Worm (Caenorhabditis elegans): ENCODE results near the gene adal-1.

adal-1 gene

ce11 chrII:6891176-6891575 is 2.3 kb downstream of the adal-1 start:
- TF ChIP-seq pes-1 (GFP tag; IDR thresholded peaks at IDR 0.05) (no peak), flt-1 (GFP tag; IDR thresholded peaks at IDR 0.05) (no peak), scrt-1 (GFP tag; IDR thresholded peaks at IDR 0.05) (no peak), ceh-13 (GFP tag; optimal IDR thresholded peaks at IDR 0.05) (no peak), hmg-4 (GFP tag; optimal IDR thresholded peaks at IDR 0.05) (no peak), ets-7 (tag; optimal IDR thresholded peaks at IDR 0.05) (no peak), tbx-11 (GFP tag; IDR thresholded peaks at IDR 0.05) (no peak), aly-1 (tag; optimal IDR thresholded peaks at IDR 0.05) (no peak), hnd-1 (tag; optimal IDR thresholded peaks at IDR 0.05) (no peak), F13C5.2 (tag; optimal IDR thresholded peaks at IDR 0.05) (no peak), sea-1 (GFP tag; conservative IDR thresholded peaks at IDR 0.05) (no peak), ceh-36 (tag; optimal IDR thresholded peaks at IDR 0.05) (no peak), B0310.2 (tag; optimal IDR thresholded peaks at IDR 0.05) (no peak), hmbx-1 (tag; optimal IDR thresholded peaks at IDR 0.05) (no peak), tra-4 (tag; optimal IDR thresholded peaks at IDR 0.05) (no peak), tbx-37 (GFP tag; conservative IDR thresholded peaks at IDR 0.05) (no peak), ama-1 (optimal IDR thresholded peaks at IDR 0.05) (no peak)

DNA sequence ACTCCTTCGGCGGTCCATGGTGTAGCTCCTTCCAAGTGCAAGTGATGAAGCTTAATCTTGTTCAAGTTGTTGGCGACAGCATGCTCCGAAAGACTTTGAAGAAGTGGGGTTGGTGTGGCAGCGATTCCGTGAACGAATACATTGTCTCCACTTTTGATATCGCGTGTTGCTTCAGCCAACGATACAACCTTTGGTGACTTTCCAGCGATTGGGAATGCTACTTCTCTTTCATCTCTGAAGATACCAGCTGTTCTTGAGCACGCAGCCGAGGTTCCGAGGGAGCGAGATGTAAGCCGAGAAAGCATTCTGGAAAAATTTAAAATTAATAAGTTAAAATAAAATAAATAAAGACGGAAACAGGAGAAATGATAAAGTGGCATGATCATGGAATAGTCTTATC is 3.3 kb downstream of the adal-1 start, which contains the start of gene acer-1:
TSS of gene acer-1 (minus strand) at position 306 of the 400 bp plus-strand sequence.
- TF ChIP-seq ceh-13 (GFP tag; optimal IDR thresholded peaks at IDR 0.05) (no peak), hmbx-1 (tag; optimal IDR thresholded peaks at IDR 0.05) (no peak), ama-1 (optimal IDR thresholded peaks at IDR 0.05) (no peak), tbx-37 (GFP tag; conservative IDR thresholded peaks at IDR 0.05) (no peak), scrt-1 (GFP tag; IDR thresholded peaks at IDR 0.05) (no peak), F13C5.2 (tag; optimal IDR thresholded peaks at IDR 0.05) (no peak)

ce11 chrII:6889580-6889922 is 3.9 kb downstream of the adal-1 start:
- no peak for TF ChIP-seq ceh-36 (tag; optimal IDR thresholded peaks at IDR 0.05)
- TF ChIP-seq ama-1 (optimal IDR thresholded peaks at IDR 0.05) = no peak
- TF ChIP-seq hmg-4 (GFP tag; optimal IDR thresholded peaks at IDR 0.05) = no peak
- no peak for TF ChIP-seq tbx-37 (GFP tag; conservative IDR thresholded peaks at IDR 0.05)
- no peak for TF ChIP-seq F13C5.2 (tag; optimal IDR thresholded peaks at IDR 0.05)
- TF ChIP-seq pes-1 (GFP tag; IDR thresholded peaks at IDR 0.05) = no peak
- TF ChIP-seq ets-7 (tag; optimal IDR thresholded peaks at IDR 0.05) = no peak
- no peak for TF ChIP-seq tra-4 (tag; optimal IDR thresholded peaks at IDR 0.05)
- no peak for TF ChIP-seq ceh-13 (GFP tag; optimal IDR thresholded peaks at IDR 0.05)
- TF ChIP-seq tbx-11 (GFP tag; IDR thresholded peaks at IDR 0.05) = no peak
- TF ChIP-seq sea-1 (GFP tag; conservative IDR thresholded peaks at IDR 0.05) = no peak
- TF ChIP-seq flt-1 (GFP tag; IDR thresholded peaks at IDR 0.05) = no peak
- TF ChIP-seq scrt-1 (GFP tag; IDR thresholded peaks at IDR 0.05) = no peak
- TF ChIP-seq B0310.2 (tag; optimal IDR thresholded peaks at IDR 0.05) = no peak
- TF ChIP-seq hnd-1 (tag; optimal IDR thresholded peaks at IDR 0.05) = no peak
- no peak for TF ChIP-seq hmbx-1 (tag; optimal IDR thresholded peaks at IDR 0.05)
- no peak for TF ChIP-seq aly-1 (tag; optimal IDR thresholded peaks at IDR 0.05)

- TF ChIP-seq sea-1 (GFP tag; conservative IDR thresholded peaks at IDR 0.05) (no peak), F13C5.2 (tag; optimal IDR thresholded peaks at IDR 0.05) (no peak), aly-1 (tag; optimal IDR thresholded peaks at IDR 0.05) (no peak), scrt-1 (GFP tag; IDR thresholded peaks at IDR 0.05) (no peak), flt-1 (GFP tag; IDR thresholded peaks at IDR 0.05) (no peak), B0310.2 (tag; optimal IDR thresholded peaks at IDR 0.05) (no peak), hnd-1 (tag; optimal IDR thresholded peaks at IDR 0.05) (no peak), ets-7 (tag; optimal IDR thresholded peaks at IDR 0.05) (no peak), ceh-13 (GFP tag; optimal IDR thresholded peaks at IDR 0.05) (no peak), ama-1 (optimal IDR thresholded peaks at IDR 0.05) (no peak), tbx-11 (GFP tag; IDR thresholded peaks at IDR 0.05) (no peak), tra-4 (tag; optimal IDR thresholded peaks at IDR 0.05) (no peak), hmbx-1 (tag; optimal IDR thresholded peaks at IDR 0.05) (no peak), tbx-37 (GFP tag; conservative IDR thresholded peaks at IDR 0.05) (no peak), hmg-4 (GFP tag; optimal IDR thresholded peaks at IDR 0.05) (no peak), ceh-36 (tag; optimal IDR thresholded peaks at IDR 0.05) (no peak), pes-1 (GFP tag; IDR thresholded peaks at IDR 0.05) (no peak)
These were observed 4.5 kb downstream of the adal-1 start for ce11 chrII:6888661-6889579.

DNA sequence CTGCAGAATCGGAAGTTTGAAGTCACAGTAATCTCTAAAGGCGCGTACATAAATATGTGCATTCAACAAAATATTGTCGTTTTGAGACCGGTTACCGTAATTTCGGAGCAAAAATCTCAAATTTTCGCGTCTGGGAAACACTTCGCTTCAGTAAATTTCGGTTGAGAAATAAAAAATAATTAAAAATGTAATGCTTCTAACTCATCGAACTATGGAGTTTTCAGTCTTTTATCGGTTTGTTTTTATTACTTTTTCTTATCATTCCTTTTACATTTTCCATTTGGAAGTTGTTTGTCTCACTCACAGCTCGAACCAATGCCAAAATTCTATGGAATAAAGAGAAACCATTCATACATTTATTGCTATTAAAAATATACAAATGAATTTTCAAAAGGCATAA is 5.2 kb downstream of the adal-1 start:
- TF ChIP-seq sea-1 (GFP tag; conservative IDR thresholded peaks at IDR 0.05) (no peak), hmg-4 (GFP tag; optimal IDR thresholded peaks at IDR 0.05) (no peak), ceh-13 (GFP tag; optimal IDR thresholded peaks at IDR 0.05) (no peak), tbx-37 (GFP tag; conservative IDR thresholded peaks at IDR 0.05) (no peak), hmbx-1 (tag; optimal IDR thresholded peaks at IDR 0.05) (no peak), ama-1 (optimal IDR thresholded peaks at IDR 0.05) (no peak), F13C5.2 (tag; optimal IDR thresholded peaks at IDR 0.05) (no peak), hnd-1 (tag; optimal IDR thresholded peaks at IDR 0.05) (no peak), tbx-11 (GFP tag; IDR thresholded peaks at IDR 0.05) (no peak), aly-1 (tag; optimal IDR thresholded peaks at IDR 0.05) (no peak), tra-4 (tag; optimal IDR thresholded peaks at IDR 0.05) (no peak), ets-7 (tag; optimal IDR thresholded peaks at IDR 0.05) (no peak), scrt-1 (GFP tag; IDR thresholded peaks at IDR 0.05) (no peak), ceh-36 (tag; optimal IDR thresholded peaks at IDR 0.05) (no peak), pes-1 (GFP tag; IDR thresholded peaks at IDR 0.05) (no peak), flt-1 (GFP tag; IDR thresholded peaks at IDR 0.05) (no peak), B0310.2 (tag; optimal IDR thresholded peaks at IDR 0.05) (no peak)

- TF ChIP-seq ets-7 (tag; optimal IDR thresholded peaks at IDR 0.05) (no peak), hmbx-1 (tag; optimal IDR thresholded peaks at IDR 0.05) (no peak), tra-4 (tag; optimal IDR thresholded peaks at IDR 0.05) (no peak), B0310.2 (tag; optimal IDR thresholded peaks at IDR 0.05) (no peak), aly-1 (tag; optimal IDR thresholded peaks at IDR 0.05) (no peak), scrt-1 (GFP tag; IDR thresholded peaks at IDR 0.05) (no peak), F13C5.2 (tag; optimal IDR thresholded peaks at IDR 0.05) (no peak), flt-1 (GFP tag; IDR thresholded peaks at IDR 0.05) (no peak), hmg-4 (GFP tag; optimal IDR thresholded peaks at IDR 0.05) (no peak), ceh-36 (tag; optimal IDR thresholded peaks at IDR 0.05) (no peak), tbx-37 (GFP tag; conservative IDR thresholded peaks at IDR 0.05) (no peak), sea-1 (GFP tag; conservative IDR thresholded peaks at IDR 0.05) (no peak), ama-1 (optimal IDR thresholded peaks at IDR 0.05) (no peak), pes-1 (GFP tag; IDR thresholded peaks at IDR 0.05) (no peak), ceh-13 (GFP tag; optimal IDR thresholded peaks at IDR 0.05) (no peak)
These were observed 6.0 kb downstream of the adal-1 start, which contains the start of gene pmp-2 for ce11 chrII:6887319-6888005. Gene pmp-2 (minus strand): TSS chrII:6887805.
